Worm (Caenorhabditis elegans): ENCODE data around the gene gmap-3.

Gene gmap-3

ce11 chrX:12889837-12890449 lies 50.8 kb downstream of the gmap-3 start (continued):
- TF ChIP-seq ces-1 (GFP tag; optimal IDR thresholded peaks at IDR 0.05) (peak; percentile 26), Y5F2A.4 (GFP tag; optimal IDR thresholded peaks at IDR 0.05) (no peak), cey-2 (tag; optimal IDR thresholded peaks at IDR 0.05; ENCODE audit: borderline replicate concordance, insufficient read depth) (no peak), zfp-2 (tag; optimal IDR thresholded peaks at IDR 0.05) (no peak), mdl-1 (tag; optimal IDR thresholded peaks at IDR 0.05) (no peak), snpc-1.2 (GFP tag; IDR thresholded peaks at IDR 0.05) (peak; percentile 73), hif-1 (tag; optimal IDR thresholded peaks at IDR 0.05) (peak in 1 of 2 experiments; percentile 60), fkh-10 (GFP tag; optimal IDR thresholded peaks at IDR 0.05) (no peak), T26A8.4 (GFP tag; IDR thresholded peaks at IDR 0.05) (peak; percentile 68), nhr-102 (tag; optimal IDR thresholded peaks at IDR 0.05) (peak; percentile 80), F49E8.2 (tag; optimal IDR thresholded peaks at IDR 0.05; ENCODE audit: borderline replicate concordance) (peak; percentile 33), lin-15B (tag; optimal IDR thresholded peaks at IDR 0.05) (no peak), T20F7.1 (GFP tag; optimal IDR thresholded peaks at IDR 0.05) (no peak), ceh-28 (tag; optimal IDR thresholded peaks at IDR 0.05) (no peak), rbr-2 (tag; optimal IDR thresholded peaks at IDR 0.05) (peak; percentile 78), lir-3 (tag; optimal IDR thresholded peaks at IDR 0.05) (peak; percentile 47), zip-2 (tag; optimal IDR thresholded peaks at IDR 0.05) (peak; percentile 61), nhr-6 (tag; optimal IDR thresholded peaks at IDR 0.05) (no peak), mxl-2 (GFP tag; conservative IDR thresholded peaks at IDR 0.05) (peak; percentile 37; the same call in 1 of the 2 replicates), Y105C5A.15 (GFP tag; IDR thresholded peaks at IDR 0.05) (no peak), nhr-111 (GFP tag; optimal IDR thresholded peaks at IDR 0.05) (peak; percentile 67), jun-1 (tag; optimal IDR thresholded peaks at IDR 0.05) (no peak), dve-1 (tag; optimal IDR thresholded peaks at IDR 0.05; ENCODE audit: insufficient read depth) (peak; percentile 77), nhr-48 (tag; optimal IDR thresholded peaks at IDR 0.05) (peak; percentile 74), attf-4 (tag; optimal IDR thresholded peaks at IDR 0.05) (peak; percentile 32), pha-4 (GFP tag; IDR thresholded peaks at IDR 0.05) (peak; percentile 84), pha-4 (tag; optimal IDR thresholded peaks at IDR 0.05) (no peak)
